Worm (Caenorhabditis elegans) whole organism, mixed stage, embryonic: ENCODE measurements around the gene cutl-4.

Experiments used
- unc-62 ChIP-seq: fragments of 150-350 bp; optimal IDR thresholded peaks from 2 replicates; lab custom pipeline; 2014; ENCODE audit warnings: missing biosample characterization, missing genetic modification reagents, missing genetic modification characterization
- ztf-11 ChIP-seq: fragments of 150-350 bp; optimal IDR thresholded peaks from 2 replicates; lab custom pipeline; 2014; ENCODE audit warnings: missing biosample characterization, missing genetic modification characterization

- TF ChIP-seq ztf-11 (tag; lab: Kevin White, UChicago) (no peak), unc-62 (GFP tag; lab: Kevin White, UChicago) (no peak)
Measured at ce11 chrV:17718647-17719046, 21.1 kb downstream of the cutl-4 start, which contains the start of gene str-77.
